Worm (Caenorhabditis elegans): Measurements from ENCODE around the gene rpi-1.

rpi-1 gene

DNA sequence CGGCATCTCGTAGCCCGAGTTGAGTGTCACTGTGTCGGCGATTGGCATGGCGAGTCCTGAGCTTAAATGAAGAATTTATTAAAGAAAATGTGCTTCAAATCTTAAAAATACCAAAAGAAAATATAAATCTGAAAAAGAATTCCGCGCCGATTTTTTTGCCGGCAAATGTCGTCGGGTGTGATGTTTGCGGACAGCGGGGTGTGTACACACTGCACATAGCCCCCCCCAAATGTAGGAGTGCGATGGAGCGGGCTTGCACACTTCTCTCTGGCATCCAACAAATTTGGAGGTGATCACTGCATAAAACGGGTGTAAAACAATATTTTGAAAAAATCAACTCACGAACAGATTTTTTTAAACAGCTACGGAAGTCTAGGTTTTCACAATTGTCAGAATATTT, 13.9 kb upstream of the rpi-1 start, which contains the start of gene Y39G8B.2 (continued):
- no peak for TF ChIP-seq snpc-3.4 (tag; optimal IDR thresholded peaks at IDR 0.05)
- TF ChIP-seq let-607 (tag; optimal IDR thresholded peaks at IDR 0.05) = peak in 1 of 2 experiments; percentile 1
- TF ChIP-seq attf-5 (GFP tag; optimal IDR thresholded peaks at IDR 0.05) = peak; percentile 95
- TF ChIP-seq B0035.1 (tag; optimal IDR thresholded peaks at IDR 0.05) = no peak
- TF ChIP-seq madf-8 (GFP tag; conservative IDR thresholded peaks at IDR 0.05) = no peak
- no peak for TF ChIP-seq unc-62 (GFP tag; optimal IDR thresholded peaks at IDR 0.05)
- no peak for TF ChIP-seq madf-6 (GFP tag; IDR thresholded peaks at IDR 0.05)
- TF ChIP-seq C06A6.2 (GFP tag; conservative IDR thresholded peaks at IDR 0.05) = no peak
- no peak for TF ChIP-seq ets-4 (GFP tag; optimal IDR thresholded peaks at IDR 0.05)
- TF ChIP-seq ztf-6 (GFP tag; IDR thresholded peaks at IDR 0.05) = no peak
- TF ChIP-seq him-1 (tag; optimal IDR thresholded peaks at IDR 0.05) = no peak
- no peak for TF ChIP-seq somi-1 (GFP tag; optimal IDR thresholded peaks at IDR 0.05)
- peak; percentile 76; the same call in 1 of the 2 replicates for TF ChIP-seq pbrm-1 (GFP tag; IDR thresholded peaks at IDR 0.05)
- TF ChIP-seq zim-3 (tag; optimal IDR thresholded peaks at IDR 0.05) = no peak
- no peak for TF ChIP-seq ceh-91 (GFP tag; IDR thresholded peaks at IDR 0.05)
- no peak for TF ChIP-seq F57C9.4 (tag; optimal IDR thresholded peaks at IDR 0.05)
- TF ChIP-seq aptf-3 (GFP tag; IDR thresholded peaks at IDR 0.05) = no peak
- 0 out of 2 replicates have a peak, but pooled peaks have one; percentile 26 for TF ChIP-seq attf-3 (GFP tag; conservative IDR thresholded peaks at IDR 0.05)
- peak; percentile 41 for TF ChIP-seq dpl-1 (GFP tag; optimal IDR thresholded peaks at IDR 0.05)
- no peak for TF ChIP-seq hlh-26 (GFP tag; conservative IDR thresholded peaks at IDR 0.05)
- TF ChIP-seq F22D6.2 (tag; optimal IDR thresholded peaks at IDR 0.05) = no peak
- TF ChIP-seq cebp-2 (GFP tag; IDR thresholded peaks at IDR 0.05) = no peak
- TF ChIP-seq akir-1 (GFP tag; optimal IDR thresholded peaks at IDR 0.05) = no peak
- TF ChIP-seq efl-1 (GFP tag; optimal IDR thresholded peaks at IDR 0.05) = peak; percentile 40
- TF ChIP-seq ztf-25 (GFP tag; IDR thresholded peaks at IDR 0.05) = no peak
- TF ChIP-seq fkh-3 (tag; optimal IDR thresholded peaks at IDR 0.05) = no peak
- TF ChIP-seq D2030.7 (GFP tag; IDR thresholded peaks at IDR 0.05) = no peak
- TF ChIP-seq egl-44 (GFP tag; IDR thresholded peaks at IDR 0.05) = no peak
- no peak for TF ChIP-seq Y79H2A.3 (GFP tag; conservative IDR thresholded peaks at IDR 0.05)
- no peak for TF ChIP-seq aptf-2 (GFP tag; conservative IDR thresholded peaks at IDR 0.05)
- no peak for TF ChIP-seq nhr-120 (GFP tag; IDR thresholded peaks at IDR 0.05)
- TF ChIP-seq attf-6 (GFP tag; IDR thresholded peaks at IDR 0.05) = no peak
- TF ChIP-seq nhr-90 (tag; optimal IDR thresholded peaks at IDR 0.05) = no peak
- TF ChIP-seq madf-10 (tag; optimal IDR thresholded peaks at IDR 0.05) = no peak
- no peak for TF ChIP-seq F57A8.1 (GFP tag; optimal IDR thresholded peaks at IDR 0.05)
- no peak for TF ChIP-seq lin-26 (GFP tag; IDR thresholded peaks at IDR 0.05)
- TF ChIP-seq Y56A3A.18 (GFP tag; IDR thresholded peaks at IDR 0.05) = no peak
- TF ChIP-seq mxl-1 (tag; optimal IDR thresholded peaks at IDR 0.05) = no peak
- no peak for TF ChIP-seq hrde-1 (tag; optimal IDR thresholded peaks at IDR 0.05; ENCODE audit: borderline replicate concordance)
- no peak for TF ChIP-seq gei-17 (GFP tag; optimal IDR thresholded peaks at IDR 0.05)
- TF ChIP-seq ccch-3 (GFP tag; optimal IDR thresholded peaks at IDR 0.05) = no peak
- no peak for TF ChIP-seq sea-2 (GFP tag; IDR thresholded peaks at IDR 0.05)
- no peak for TF ChIP-seq egl-18 (GFP tag; IDR thresholded peaks at IDR 0.05)
- no peak for TF ChIP-seq ceh-79 (tag; optimal IDR thresholded peaks at IDR 0.05)
- TF ChIP-seq F39B2.1 (GFP tag; IDR thresholded peaks at IDR 0.05) = no peak
- no peak for TF ChIP-seq lin-54 (GFP tag; optimal IDR thresholded peaks at IDR 0.05)
- peak; percentile 1 for TF ChIP-seq chd-7 (tag; optimal IDR thresholded peaks at IDR 0.05)
- no peak for TF ChIP-seq F37B4.10 (GFP tag; IDR thresholded peaks at IDR 0.05)
- TF ChIP-seq Y67H2A.10 (GFP tag; conservative IDR thresholded peaks at IDR 0.05) = no peak
- TF ChIP-seq repo-1 (tag; optimal IDR thresholded peaks at IDR 0.05) = no peak
